Worm (Caenorhabditis elegans) whole organism, late embryonic: ENCODE results near the gene sdz-20.

ENCODE experiments used
- K02D7.2 ChIP-seq: sonication (generic microtip); optimal IDR thresholded peaks from 2 replicates; lab custom pipeline; 2017; ENCODE audit warnings: mild to moderate bottlenecking, missing genetic modification characterization, missing compliant biosample characterization
- ahr-1 ChIP-seq: sonication (generic microtip); optimal IDR thresholded peaks from 2 replicates; lab custom pipeline; 2016; ENCODE audit warnings: missing genetic modification characterization, missing compliant biosample characterization
- ceh-18 ChIP-seq: sonication (generic microtip); optimal IDR thresholded peaks from 2 replicates; lab custom pipeline; 2016; ENCODE audit warnings: missing genetic modification characterization, missing compliant biosample characterization
- ceh-2 ChIP-seq: sonication (generic microtip); optimal IDR thresholded peaks from 2 replicates; lab custom pipeline; 2016; ENCODE audit warnings: missing genotype, missing genetic modification characterization, missing compliant biosample characterization
- ceh-48 ChIP-seq: sonication (generic microtip); optimal IDR thresholded peaks from 2 replicates; lab custom pipeline; 2016; ENCODE audit warnings: missing genetic modification characterization, inconsistent platforms, missing compliant biosample characterization
- che-1 ChIP-seq: sonication (generic microtip); optimal IDR thresholded peaks from 2 replicates; lab custom pipeline; 2016; ENCODE audit warnings: mild to moderate bottlenecking, missing genetic modification characterization, missing compliant biosample characterization
- dve-1 ChIP-seq: sonication (generic microtip); optimal IDR thresholded peaks from 2 replicates; lab custom pipeline; 2017; ENCODE audit warnings: antibody characterized with exemption, mild to moderate bottlenecking, missing genetic modification characterization, missing compliant biosample characterization
- elt-2 ChIP-seq: sonication (generic microtip); optimal IDR thresholded peaks from 2 replicates; lab custom pipeline; 2016; ENCODE audit warnings: missing genetic modification reagents, missing genetic modification characterization, missing compliant biosample characterization
- elt-4 ChIP-seq: sonication (generic microtip); optimal IDR thresholded peaks from 2 replicates; lab custom pipeline; 2016; ENCODE audit warnings: missing genetic modification characterization, missing compliant biosample characterization
- eyg-1 ChIP-seq: sonication (generic microtip); optimal IDR thresholded peaks from 2 replicates; lab custom pipeline; 2016; ENCODE audit warnings: missing genotype, missing genetic modification characterization, missing compliant biosample characterization
- fax-1 ChIP-seq: sonication (generic microtip); optimal IDR thresholded peaks from 2 replicates; lab custom pipeline; 2016; ENCODE audit warnings: missing genotype, missing genetic modification characterization, missing compliant biosample characterization
- fkh-6 ChIP-seq: sonication (generic microtip); optimal IDR thresholded peaks from 2 replicates; lab custom pipeline; 2016; ENCODE audit warnings: missing genetic modification characterization, missing compliant biosample characterization
- hlh-15 ChIP-seq: sonication (generic microtip); optimal IDR thresholded peaks from 2 replicates; lab custom pipeline; 2016; ENCODE audit warnings: missing genetic modification characterization, missing compliant biosample characterization
- hlh-30 ChIP-seq: sonication (generic microtip); optimal IDR thresholded peaks from 2 replicates; lab custom pipeline; 2017; ENCODE audit warnings: antibody characterized with exemption, missing genetic modification characterization, missing compliant biosample characterization; ENCODE audit not compliant: insufficient read depth
- nfya-1 ChIP-seq: sonication (generic microtip); optimal IDR thresholded peaks from 2 replicates; lab custom pipeline; 2017; ENCODE audit warnings: missing genetic modification characterization, mild to moderate bottlenecking, missing compliant biosample characterization, antibody characterized with exemption, moderate library complexity
- npax-4 ChIP-seq: sonication (generic microtip); optimal IDR thresholded peaks from 2 replicates; lab custom pipeline; 2016; ENCODE audit warnings: missing genetic modification characterization, missing compliant biosample characterization
- odd-2 ChIP-seq: sonication (generic microtip); optimal IDR thresholded peaks from 2 replicates; lab custom pipeline; 2017; ENCODE audit warnings: antibody characterized with exemption, mild to moderate bottlenecking, missing genetic modification characterization, missing compliant biosample characterization
- pat-9 ChIP-seq: fragments of 200-800 bp; sonication (Bioruptor generic); optimal IDR thresholded peaks from 2 replicates; lab custom pipeline; 2018; ENCODE audit warnings: mild to moderate bottlenecking, missing genetic modification characterization, moderate library complexity, missing compliant biosample characterization
- pax-1 ChIP-seq: fragments of 150-350 bp; optimal IDR thresholded peaks from 2 replicates; lab custom pipeline; 2014; ENCODE audit warnings: missing biosample characterization, missing genetic modification characterization
- pha-4 ChIP-seq: fragments of 150-350 bp; optimal IDR thresholded peaks from 2 replicates; lab custom pipeline; 2018; ENCODE audit warnings: missing biosample characterization, missing genetic modification reagents, missing genetic modification characterization
- pros-1 ChIP-seq: fragments of 150-350 bp; optimal IDR thresholded peaks from 2 replicates; lab custom pipeline; 2014; ENCODE audit warnings: missing biosample characterization, missing genetic modification reagents, missing genetic modification characterization
- ref-2 ChIP-seq: sonication (generic microtip); optimal IDR thresholded peaks from 2 replicates; lab custom pipeline; 2016; ENCODE audit warnings: missing genetic modification characterization, missing compliant biosample characterization
- sox-4 ChIP-seq: sonication (generic microtip); optimal IDR thresholded peaks from 2 replicates; lab custom pipeline; 2017; ENCODE audit warnings: mild to moderate bottlenecking, missing genetic modification characterization, inconsistent platforms, missing compliant biosample characterization
- syd-9 ChIP-seq: sonication (generic microtip); optimal IDR thresholded peaks from 2 replicates; lab custom pipeline; 2016; ENCODE audit warnings: mild to moderate bottlenecking, missing genetic modification characterization, moderate library complexity, missing compliant biosample characterization
- tbx-7 ChIP-seq: sonication (generic microtip); optimal IDR thresholded peaks from 2 replicates; lab custom pipeline; 2016; ENCODE audit warnings: missing genotype, missing genetic modification characterization, missing compliant biosample characterization
- unc-3 ChIP-seq, 2 experiments: fragments of 200-800 bp in 1 of 2; sonication (Bioruptor generic) in 1 of 2; sonication (generic microtip) in 1 of 2; conservative IDR thresholded peaks in 1 of 2; optimal IDR thresholded peaks in 1 of 2; 2 replicates each; pipeline versions ENCODE4 v1.3.6 to Lab custom; 2016 to 2022; ENCODE audit warnings: missing compliant biosample characterization in 2 of 2, missing genetic modification characterization in 2 of 2, missing genetic modification reagents in 1 of 2
- zip-5 ChIP-seq: sonication (generic microtip); optimal IDR thresholded peaks from 2 replicates; lab custom pipeline; 2016; ENCODE audit warnings: missing genetic modification characterization, missing compliant biosample characterization
- ztf-16 ChIP-seq: sonication (generic microtip); optimal IDR thresholded peaks from 2 replicates; lab custom pipeline; 2017; ENCODE audit warnings: missing genetic modification characterization, missing compliant biosample characterization

The sdz-20 gene

ce11 chrIII:13342079-13342734 lies 8.4 kb downstream of the sdz-20 start, which contains the start of gene dro-1:
dro-1 (plus strand) TSS chrIII:13342684.
- TF ChIP-seq ztf-16 = no peak
- TF ChIP-seq fkh-6 (tag; lab: Kevin White, UChicago) = no peak
- no peak for TF ChIP-seq syd-9 (tag; lab: Kevin White, UChicago)
- TF ChIP-seq ceh-18 = no peak
- no peak for TF ChIP-seq tbx-7 (tag; lab: Kevin White, UChicago)
- no peak for TF ChIP-seq odd-2 (tag; lab: Kevin White, UChicago)
- TF ChIP-seq pros-1 (tag; lab: Kevin White, UChicago) = no peak
- TF ChIP-seq ceh-48 = no peak
- TF ChIP-seq ceh-2 (tag; lab: Kevin White, UChicago) = no peak
- no peak for TF ChIP-seq pat-9 (tag; lab: Kevin White, UChicago)

DNA sequence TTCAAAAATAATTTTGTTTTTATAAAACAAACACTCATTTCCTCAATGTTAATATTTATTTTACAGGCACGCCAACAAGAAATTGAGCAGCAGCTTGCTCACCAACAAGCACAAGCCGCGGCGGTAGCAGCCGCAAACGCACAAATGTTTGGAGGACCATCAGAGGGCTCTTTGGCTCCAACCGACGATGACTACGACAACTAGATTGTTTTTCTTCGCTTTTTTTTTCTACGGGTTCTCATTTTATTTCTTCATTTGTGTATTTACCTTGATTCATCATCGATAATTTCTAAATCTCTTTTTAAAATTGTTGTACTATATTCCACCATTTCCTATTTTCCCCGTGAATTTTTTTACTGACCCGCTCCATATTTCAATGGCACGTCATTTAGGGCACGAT lies 9.3 kb downstream of the sdz-20 start, which contains the start of gene ife-1:
TSS of gene ife-1 (plus strand) at position 301 of the 400 bp plus-strand sequence.
- no peak for TF ChIP-seq ahr-1
- TF ChIP-seq pat-9 (tag; lab: Kevin White, UChicago) = no peak
- TF ChIP-seq, all 69 proteins: peak for 0

DNA sequence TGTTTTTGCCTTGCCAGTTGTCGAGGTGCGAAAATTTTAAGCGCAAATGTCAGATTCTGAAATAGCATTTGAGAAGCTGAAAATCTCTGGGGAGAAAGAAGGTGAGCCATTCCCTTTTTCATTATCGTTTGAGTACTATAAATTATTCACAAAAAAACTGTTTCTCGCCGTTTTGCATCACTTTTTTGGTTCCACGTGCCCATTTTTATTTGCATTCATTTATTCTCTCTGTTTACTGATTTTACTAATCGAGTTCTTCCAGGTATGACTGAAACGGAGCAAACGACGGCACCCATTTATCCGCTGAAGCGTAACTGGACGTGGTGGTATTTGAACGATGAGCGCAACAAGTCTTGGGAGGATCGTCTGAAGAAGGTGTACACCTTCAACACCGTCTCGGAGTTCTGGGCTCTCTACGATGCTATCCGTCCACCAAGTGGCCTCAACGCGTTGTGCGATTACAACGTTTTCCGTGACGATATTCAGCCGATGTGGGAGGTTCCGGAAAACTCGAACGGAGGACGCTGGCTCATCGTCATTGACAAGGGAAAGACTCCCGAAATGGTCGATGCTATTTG lies 9.8 kb downstream of the sdz-20 start:
- no peak for TF ChIP-seq hlh-15
- TF ChIP-seq tbx-7 (tag; lab: Kevin White, UChicago) = no peak
- TF ChIP-seq pax-1 (tag; lab: Kevin White, UChicago) = no peak
- TF ChIP-seq fax-1 (tag; lab: Kevin White, UChicago) = no peak
- TF ChIP-seq npax-4 (tag; lab: Kevin White, UChicago) = no peak
- no peak for TF ChIP-seq K02D7.2 (tag; lab: Kevin White, UChicago)
- TF ChIP-seq pha-4 = no peak
- no peak for TF ChIP-seq sox-4 (tag; lab: Kevin White, UChicago)
- TF ChIP-seq odd-2 (tag; lab: Kevin White, UChicago) = no peak
- TF ChIP-seq ref-2 = no peak
- no peak for TF ChIP-seq zip-5 (tag; lab: Kevin White, UChicago)
- no peak for TF ChIP-seq ceh-48
- no peak for TF ChIP-seq nfya-1 (tag; lab: Kevin White, UChicago)
- no peak for TF ChIP-seq eyg-1 (tag; lab: Kevin White, UChicago)

DNA sequence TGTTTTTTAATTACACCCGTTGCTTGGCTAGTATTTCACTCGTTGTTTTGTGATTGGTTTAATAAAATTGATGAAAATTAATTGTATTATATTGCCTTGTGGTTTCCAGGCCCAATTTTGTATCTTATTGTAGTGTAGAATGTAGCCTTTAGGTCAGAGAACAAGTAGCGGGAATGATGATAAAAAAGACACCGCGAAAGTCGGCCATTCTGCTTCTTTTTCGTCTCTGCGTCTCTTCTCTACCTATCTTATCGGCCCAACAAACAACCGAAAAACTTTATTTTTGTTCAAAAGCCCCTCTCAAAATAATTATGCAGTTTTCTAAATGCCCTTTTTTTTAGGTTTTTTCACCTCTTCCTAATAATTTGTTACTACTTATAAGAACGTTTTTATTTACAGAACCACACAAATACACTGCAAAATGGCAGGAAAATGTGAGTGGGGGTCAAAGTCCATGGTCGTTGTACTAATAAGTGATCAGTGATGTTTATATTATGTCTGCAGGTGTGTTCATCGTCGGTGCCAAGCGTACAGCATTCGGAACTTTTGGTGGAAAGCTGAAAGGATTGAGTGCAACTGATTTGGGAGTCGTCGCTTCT lies 10.8 kb downstream of the sdz-20 start, which contains the start of gene acaa-2:
TSS of gene acaa-2 (plus strand) at position 400 of the 599 bp plus-strand sequence.
- TF ChIP-seq pat-9 (tag; lab: Kevin White, UChicago) (no peak), elt-2 (tag; lab: Kevin White, UChicago) (peak; percentile 49), dve-1 (peak; percentile 11), hlh-30 (no peak)

- no peak for TF ChIP-seq zip-5 (tag; lab: Kevin White, UChicago)
- TF ChIP-seq K02D7.2 (tag; lab: Kevin White, UChicago) = peak; percentile 48
- TF ChIP-seq unc-3 (GFP tag; conservative IDR thresholded peaks at IDR 0.05; lab: Robert Waterston, UW) = no peak
- no peak for TF ChIP-seq unc-3 (tag; optimal IDR thresholded peaks at IDR 0.05; lab: Kevin White, UChicago)
- TF ChIP-seq elt-4 (tag; lab: Kevin White, UChicago) = no peak
- no peak for TF ChIP-seq che-1 (tag; lab: Kevin White, UChicago)
These were observed 12.9 kb downstream of the sdz-20 start, which contains the start of gene mtm-6 for ce11 chrIII:13346785-13347184. mtm-6 (plus strand) TSS chrIII:13347085.
